Worm (Caenorhabditis elegans) whole organism, L2 larva: ENCODE results near the gene srsx-38.
"Not testable (repeated sequence)": the region's sequence is repeated elsewhere in the genome, so short reads cannot be mapped to it uniquely, and the experiment has no call there.

Source experiments
- C34F6.9 ChIP-seq: fragments of 150-350 bp; optimal IDR thresholded peaks from 2 replicates; lab custom pipeline; 2014; ENCODE audit warnings: missing biosample characterization, missing genetic modification characterization
- F13H6.1 ChIP-seq: sonication (generic microtip); optimal IDR thresholded peaks from 2 replicates; lab custom pipeline; 2016; ENCODE audit warnings: missing genetic modification characterization, missing compliant biosample characterization
- R02D3.7 ChIP-seq: fragments of 150-350 bp; optimal IDR thresholded peaks from 2 replicates; lab custom pipeline; 2014; ENCODE audit warnings: missing biosample characterization, missing genetic modification characterization
- Y55F3AM.14 ChIP-seq: fragments of 200-800 bp; sonication (Bioruptor generic); optimal IDR thresholded peaks from 2 replicates; lab custom pipeline; 2018; ENCODE audit warnings: mild to moderate bottlenecking, missing genetic modification characterization, missing compliant biosample characterization
- alr-1 ChIP-seq: fragments of 150-350 bp; optimal IDR thresholded peaks from 2 replicates; lab custom pipeline; 2014; ENCODE audit warnings: missing biosample characterization, missing genetic modification characterization
- aly-2 ChIP-seq: fragments of 150-350 bp; optimal IDR thresholded peaks from 2 replicates; lab custom pipeline; 2014; ENCODE audit warnings: missing biosample characterization, missing genetic modification characterization
- ama-1 ChIP-seq: fragments of 150-350 bp; optimal IDR thresholded peaks from 2 replicates; lab custom pipeline; 2018; ENCODE audit warnings: inconsistent platforms
- blmp-1 ChIP-seq: sonication (generic microtip); optimal IDR thresholded peaks from 2 replicates; lab custom pipeline; 2017; ENCODE audit warnings: missing genetic modification characterization, mild to moderate bottlenecking, missing compliant biosample characterization, antibody characterized with exemption, moderate library complexity; ENCODE audit not compliant: insufficient read depth
- ceh-16 ChIP-seq: fragments of 150-350 bp; optimal IDR thresholded peaks from 2 replicates; lab custom pipeline; 2014; ENCODE audit warnings: missing biosample characterization, missing genetic modification characterization
- dmd-4 ChIP-seq: sonication (generic microtip); optimal IDR thresholded peaks from 2 replicates; lab custom pipeline; 2017; ENCODE audit warnings: missing biosample characterization, missing genetic modification characterization
- elt-1 ChIP-seq: fragments of 150-350 bp; optimal IDR thresholded peaks from 2 replicates; lab custom pipeline; 2014; ENCODE audit warnings: missing biosample characterization, missing genetic modification characterization
- elt-3 ChIP-seq: sonication (generic microtip); optimal IDR thresholded peaks from 2 replicates; lab custom pipeline; 2017; ENCODE audit warnings: missing biosample characterization, missing genetic modification characterization
- fos-1 ChIP-seq: fragments of 150-350 bp; optimal IDR thresholded peaks from 2 replicates; lab custom pipeline; 2014; ENCODE audit warnings: missing biosample characterization, missing genetic modification characterization
- lin-11 ChIP-seq: fragments of 150-350 bp; sonication (generic microtip); optimal IDR thresholded peaks from 2 replicates; lab custom pipeline; 2014; ENCODE audit warnings: missing biosample characterization, missing genetic modification characterization, inconsistent platforms, mixed read lengths
- lin-13 ChIP-seq: fragments of 150-350 bp; optimal IDR thresholded peaks from 2 replicates; lab custom pipeline; 2014; ENCODE audit warnings: missing biosample characterization, missing genetic modification reagents, missing genetic modification characterization
- lsy-2 ChIP-seq, 2 experiments: fragments of 150-350 bp in 1 of 2; sonication (generic microtip) in 1 of 2; optimal IDR thresholded peaks; 2 replicates each; lab custom pipeline; 2014 to 2017; ENCODE audit warnings: missing biosample characterization in 2 of 2, missing genetic modification characterization in 2 of 2
- mdl-1 ChIP-seq, 2 experiments: fragments of 150-350 bp in 1 of 2; sonication (generic microtip) in 1 of 2; optimal IDR thresholded peaks; 2 replicates each; lab custom pipeline; 2017; ENCODE audit warnings: missing biosample characterization in 2 of 2, missing genetic modification characterization in 2 of 2
- nhr-11 ChIP-seq: fragments of 150-350 bp; optimal IDR thresholded peaks from 2 replicates; lab custom pipeline; 2014; ENCODE audit warnings: missing biosample characterization, missing genetic modification characterization
- nhr-129 ChIP-seq: fragments of 150-350 bp; optimal IDR thresholded peaks from 2 replicates; lab custom pipeline; 2014; ENCODE audit warnings: missing biosample characterization, missing genetic modification characterization
- nhr-21 ChIP-seq: fragments of 150-350 bp; optimal IDR thresholded peaks from 2 replicates; lab custom pipeline; 2014; ENCODE audit warnings: missing biosample characterization, missing genetic modification characterization
- nhr-237 ChIP-seq: fragments of 150-350 bp; optimal IDR thresholded peaks from 2 replicates; lab custom pipeline; 2014; ENCODE audit warnings: missing biosample characterization, missing genetic modification characterization
- nhr-25 ChIP-seq: fragments of 150-350 bp; sonication (generic microtip); optimal IDR thresholded peaks from 3 replicates; lab custom pipeline; 2014; ENCODE audit warnings: missing biosample characterization, missing genetic modification characterization
- nhr-77 ChIP-seq: fragments of 150-350 bp; optimal IDR thresholded peaks from 2 replicates; lab custom pipeline; 2014; ENCODE audit warnings: missing biosample characterization, missing genetic modification characterization
- sem-4 ChIP-seq: fragments of 150-350 bp; optimal IDR thresholded peaks from 2 replicates; lab custom pipeline; 2014; ENCODE audit warnings: missing biosample characterization, missing genetic modification reagents, missing genetic modification characterization
- skn-1 ChIP-seq: sonication (generic microtip); optimal IDR thresholded peaks from 2 replicates; lab custom pipeline; 2017; ENCODE audit warnings: missing biosample characterization, missing genetic modification characterization
- sma-3 ChIP-seq: sonication (generic microtip); optimal IDR thresholded peaks from 2 replicates; lab custom pipeline; 2016; ENCODE audit warnings: missing genetic modification reagents, missing genetic modification characterization, missing compliant biosample characterization
- sma-9 ChIP-seq, 2 experiments: fragments of 150-350 bp in 1 of 2; sonication (generic microtip) in 1 of 2; optimal IDR thresholded peaks; 2 replicates each; lab custom pipeline; 2014 to 2016; ENCODE audit warnings: missing genetic modification characterization in 2 of 2, mild to moderate bottlenecking in 1 of 2, missing biosample characterization in 1 of 2, missing compliant biosample characterization in 1 of 2, missing genetic modification reagents in 1 of 2, moderate library complexity in 1 of 2
- snpc-4 ChIP-seq: fragments of 150-350 bp; optimal IDR thresholded peaks from 2 replicates; lab custom pipeline; 2014; ENCODE audit warnings: missing biosample characterization, missing genetic modification characterization
- unc-39 ChIP-seq: fragments of 150-350 bp; optimal IDR thresholded peaks from 2 replicates; lab custom pipeline; 2014; ENCODE audit warnings: missing biosample characterization, missing genetic modification characterization
- ztf-11 ChIP-seq: sonication (generic microtip); optimal IDR thresholded peaks from 2 replicates; lab custom pipeline; 2017; ENCODE audit warnings: missing biosample characterization, missing genetic modification characterization
- ztf-4 ChIP-seq: fragments of 150-350 bp; optimal IDR thresholded peaks from 2 replicates; lab custom pipeline; 2014; ENCODE audit warnings: missing biosample characterization, missing genetic modification characterization

srsx-38 gene

ce11 chrV:15817746-15818145, 10.4 kb upstream of the srsx-38 start, which contains the start of gene abf-3:
Gene abf-3, minus strand, starts transcription at chrV:15817846.
- no peak for TF ChIP-seq nhr-21
- TF ChIP-seq mdl-1 (tag; optimal IDR thresholded peaks at IDR 0.05; lab: Kevin White, UChicago), result no peak
- no peak for TF ChIP-seq elt-3 (tag; lab: Kevin White, UChicago)
- TF ChIP-seq snpc-4 (tag; lab: Kevin White, UChicago), result no peak
- TF ChIP-seq alr-1 (tag; lab: Kevin White, UChicago), result no peak
- no peak for TF ChIP-seq F13H6.1 (tag; lab: Kevin White, UChicago)
- no peak for TF ChIP-seq lin-11

- TF ChIP-seq blmp-1, result peak; percentile 40
- no peak for TF ChIP-seq ztf-4
- no peak for TF ChIP-seq R02D3.7 (tag; lab: Kevin White, UChicago)
- peak; percentile 48 for TF ChIP-seq nhr-129 (tag; lab: Kevin White, UChicago)
- no peak for TF ChIP-seq dmd-4 (tag; lab: Kevin White, UChicago)
- TF ChIP-seq sma-3 (GFP tag; lab: Kevin White, UChicago), result no peak
- no peak for TF ChIP-seq F13H6.1 (tag; lab: Kevin White, UChicago)
- no peak for TF ChIP-seq unc-39 (tag; lab: Kevin White, UChicago)
- TF ChIP-seq ztf-11 (tag; lab: Kevin White, UChicago), result no peak
- TF ChIP-seq snpc-4 (tag; lab: Kevin White, UChicago), result no peak
- peak; percentile 22 for TF ChIP-seq sma-9 (GFP tag; optimal IDR thresholded peaks at IDR 0.05; lab: Kevin White, UChicago)
- TF ChIP-seq sma-9 (tag; optimal IDR thresholded peaks at IDR 0.05; lab: Kevin White, UChicago), result no peak
These were observed 8.7 kb upstream of the srsx-38 start, which contains the start of the genes fbxa-69 and F54B8.4 for ce11 chrV:15815962-15816432. Gene fbxa-69, minus strand, starts transcription at chrV:15815971. Gene F54B8.4, plus strand, starts transcription at chrV:15816382.

ce11 chrV:15811982-15812381, 4.7 kb upstream of the srsx-38 start, which contains the start of gene nhr-282:
Gene nhr-282, plus strand, starts transcription at chrV:15812282.
- TF ChIP-seq sem-4 (tag; lab: Kevin White, UChicago); ceh-16 (tag; lab: Kevin White, UChicago); Y55F3AM.14 (GFP tag; lab: Kevin White, UChicago): not testable (repeated sequence)

ce11 chrV:15810446-15810845, 3.1 kb upstream of the srsx-38 start, which contains the start of gene F54B8.1:
Gene F54B8.1, plus strand, starts transcription at chrV:15810746.
- TF ChIP-seq aly-2 (tag; lab: Kevin White, UChicago), result no peak

ce11 chrV:15809543-15809942, 2.2 kb upstream of the srsx-38 start, which contains the start of gene srsx-36:
Gene srsx-36, minus strand, starts transcription at chrV:15809643.
- TF ChIP-seq skn-1 (no peak), aly-2 (tag; lab: Kevin White, UChicago) (no peak), fos-1 (tag; lab: Kevin White, UChicago) (no peak), lin-13 (GFP tag; lab: Kevin White, UChicago) (no peak), nhr-11 (tag; lab: Kevin White, UChicago) (no peak), nhr-237 (tag; lab: Kevin White, UChicago) (no peak), lsy-2 (tag; optimal IDR thresholded peaks at IDR 0.05; lab: Kevin White, UChicago) (no peak), C34F6.9 (tag; lab: Kevin White, UChicago) (no peak), ama-1 (lab: Kevin White, UChicago) (no peak), sma-9 (GFP tag; optimal IDR thresholded peaks at IDR 0.05; lab: Kevin White, UChicago) (no peak), sma-9 (tag; optimal IDR thresholded peaks at IDR 0.05; lab: Kevin White, UChicago) (no peak), nhr-25 (no peak), lin-11 (no peak), nhr-77 (tag; lab: Kevin White, UChicago) (no peak)

ce11 chrV:15803748-15804147, 3.6 kb downstream of the srsx-38 start, which contains the start of gene T26E4.18:
Gene T26E4.18, minus strand, starts transcription at chrV:15803848.
- TF ChIP-seq nhr-11, R02D3.7, elt-1 (tag; lab: Kevin White, UChicago): not testable (repeated sequence)
